Fruit fly (Drosophila melanogaster): ENCODE results near the gene CG10969.

CG10969 gene

DNA sequence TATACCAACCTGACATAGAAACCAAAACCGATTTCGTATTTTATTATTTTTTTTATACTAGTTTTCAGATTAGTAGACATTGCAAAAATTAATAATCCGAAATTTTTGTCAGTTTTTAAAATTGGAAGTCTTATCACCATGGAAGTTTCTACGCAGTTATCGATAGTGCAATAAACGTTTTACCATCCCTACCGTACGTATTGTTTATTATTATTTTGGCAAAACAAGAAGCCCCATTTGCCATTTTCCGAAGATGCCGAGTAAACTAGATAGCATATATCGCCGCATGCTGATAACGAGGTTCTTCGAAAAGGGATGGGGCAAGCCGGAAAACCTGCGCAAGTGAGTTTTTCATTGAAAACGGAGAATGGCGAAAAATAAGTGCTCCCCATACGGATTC is 39.3 kb downstream of the CG10969 start, which contains the start of gene CG32112 (continued):
- TF ChIP-seq YL-1 (GFP tag; optimal IDR thresholded peaks at IDR 0.05), result peak; percentile 57
- TF ChIP-seq stwl (tag; optimal IDR thresholded peaks at IDR 0.05), result peak; percentile 69
- TF ChIP-seq CG4707 (GFP tag; optimal IDR thresholded peaks at IDR 0.05), result no peak
- peak; percentile 82 for TF ChIP-seq pfk (GFP tag; optimal IDR thresholded peaks at IDR 0.05)
- peak; percentile 47; the same call in 1 of the 3 replicates for TF ChIP-seq row (GFP tag; IDR thresholded peaks at IDR 0.05)
- TF ChIP-seq hb (GFP tag; IDR thresholded peaks at IDR 0.05; ENCODE audit: partially characterized antibody), result no peak
- TF ChIP-seq CG2120 (GFP tag; optimal IDR thresholded peaks at IDR 0.05), result peak; percentile 35
- peak; percentile 71 for TF ChIP-seq CG1603 (tag; optimal IDR thresholded peaks at IDR 0.05)
- no peak for TF ChIP-seq NC2α (GFP tag; optimal IDR thresholded peaks at IDR 0.05)
- no peak for TF ChIP-seq gem (tag; optimal IDR thresholded peaks at IDR 0.05)
- TF ChIP-seq MESR4 (GFP tag; optimal IDR thresholded peaks at IDR 0.05), result peak; percentile 47
- peak; percentile 57 for TF ChIP-seq CG12659 (GFP tag; optimal IDR thresholded peaks at IDR 0.05)
- TF ChIP-seq CG8765 (GFP tag; IDR thresholded peaks at IDR 0.05), result no peak
- TF ChIP-seq Bgb (GFP tag; IDR thresholded peaks at IDR 0.05; ENCODE audit: partially characterized antibody), result peak; percentile 70
- TF ChIP-seq Med (GFP tag), result peak; percentile 52
- TF ChIP-seq exex (tag; optimal IDR thresholded peaks at IDR 0.05), result peak; percentile 17
- peak; percentile 74 for TF ChIP-seq BEAF-32 (GFP tag; optimal IDR thresholded peaks at IDR 0.05)
- no peak for TF ChIP-seq CG6813 (GFP tag; optimal IDR thresholded peaks at IDR 0.05)
- TF ChIP-seq tin (GFP tag; optimal IDR thresholded peaks at IDR 0.05), result peak; percentile 3
- peak; percentile 76 for TF ChIP-seq CG34224 (GFP tag; IDR thresholded peaks at IDR 0.05; ENCODE audit: partially characterized antibody)
- TF ChIP-seq dan (GFP tag; IDR thresholded peaks at IDR 0.05), result no peak
- TF ChIP-seq CG14860 (GFP tag; IDR thresholded peaks at IDR 0.05; ENCODE audit: partially characterized antibody), result peak; percentile 54; the same call in 2 of the 3 replicates
- TF ChIP-seq pros (GFP tag; optimal IDR thresholded peaks at IDR 0.05), result no peak
- TF ChIP-seq CG13287 (GFP tag; IDR thresholded peaks at IDR 0.05; ENCODE audit: partially characterized antibody), result peak; percentile 85
- no peak for TF ChIP-seq NK7.1 (GFP tag; optimal IDR thresholded peaks at IDR 0.05)
- peak; percentile 11; the same call in 1 of the 2 replicates for TF ChIP-seq Xrp1 (GFP tag; IDR thresholded peaks at IDR 0.05)
- peak; percentile 86 for TF ChIP-seq CG9437 (GFP tag; optimal IDR thresholded peaks at IDR 0.05)
- TF ChIP-seq hbn (GFP tag; IDR thresholded peaks at IDR 0.05; ENCODE audit: partially characterized antibody), result peak; percentile 66
- no peak for TF ChIP-seq CG4404 (GFP tag; IDR thresholded peaks at IDR 0.05)
- 0 out of 2 replicates have a peak, but pooled peaks have one; percentile 17 for TF ChIP-seq inv (GFP tag; IDR thresholded peaks at IDR 0.05; ENCODE audit: partially characterized antibody)
- peak; percentile 5 for TF ChIP-seq CG13123 (GFP tag; optimal IDR thresholded peaks at IDR 0.05)
- TF ChIP-seq Pdp1 (GFP tag; optimal IDR thresholded peaks at IDR 0.05), result peak in 1 of 2 experiments; percentile 94
- no peak for TF ChIP-seq CG13296 (GFP tag; optimal IDR thresholded peaks at IDR 0.05)
- TF ChIP-seq phol (tag; optimal IDR thresholded peaks at IDR 0.05), result peak; percentile 11
- peak; percentile 81 for TF ChIP-seq sens (GFP tag)
- peak; percentile 72 for TF ChIP-seq E2f2 (GFP tag; IDR thresholded peaks at IDR 0.05)
- no peak for TF ChIP-seq CG18011 (GFP tag; optimal IDR thresholded peaks at IDR 0.05)
- peak; percentile 50 for TF ChIP-seq CG4617 (GFP tag; optimal IDR thresholded peaks at IDR 0.05; ENCODE audit: borderline replicate concordance)
- peak; percentile 8 for TF ChIP-seq CG1792 (GFP tag; optimal IDR thresholded peaks at IDR 0.05)
- TF ChIP-seq Chrac-16 (GFP tag; optimal IDR thresholded peaks at IDR 0.05), result peak; percentile 20
- no peak for TF ChIP-seq CkIIα-i1 (GFP tag; IDR thresholded peaks at IDR 0.05)
- peak; percentile 82 for TF ChIP-seq Scr (GFP tag; IDR thresholded peaks at IDR 0.05; ENCODE audit: partially characterized antibody)
- peak; percentile 45; the same call in 1 of the 3 replicates for TF ChIP-seq vnd (GFP tag; IDR thresholded peaks at IDR 0.05; ENCODE audit: partially characterized antibody)
- peak in 1 of 2 experiments; percentile 22 for TF ChIP-seq eve (GFP tag; optimal IDR thresholded peaks at IDR 0.05)
- TF ChIP-seq Opbp (GFP tag; IDR thresholded peaks at IDR 0.05; ENCODE audit: partially characterized antibody), result peak; percentile 58; the same call in 1 of the 3 replicates
- TF ChIP-seq gfzf (GFP tag; optimal IDR thresholded peaks at IDR 0.05), result peak; percentile 26
